Fruit fly (Drosophila melanogaster) whole organism, embryonic: Measurements from ENCODE around the gene CG6962.

ENCODE experiments used
- Atf6 ChIP-seq: fragments of 200-800 bp; sonication (Bioruptor generic); IDR thresholded peaks from 2 replicates; pipeline ENCODE4 v1.3.6; 2022; ENCODE audit warnings: missing biosample characterization, missing genetic modification characterization
- BtbVII ChIP-seq: fragments of 200-800 bp; sonication (Bioruptor generic); optimal IDR thresholded peaks from 3 replicates; lab custom pipeline; 2017; ENCODE audit warnings: missing biosample characterization, mild to moderate bottlenecking, missing genetic modification characterization
- CG10321 ChIP-seq: fragments of 200-800 bp; sonication (Bioruptor generic); IDR thresholded peaks from 2 replicates; pipeline ENCODE4 v1.3.6; 2022; ENCODE audit warnings: missing biosample characterization, missing genetic modification characterization
- CG12219 ChIP-seq: fragments of 200-800 bp; sonication (Bioruptor generic); optimal IDR thresholded peaks from 3 replicates; lab custom pipeline; 2018; ENCODE audit warnings: missing biosample characterization, mild to moderate bottlenecking, missing genetic modification characterization
- CG1233 ChIP-seq: fragments of 200-800 bp; sonication (Bioruptor generic); optimal IDR thresholded peaks from 4 replicates; lab custom pipeline; 2018; ENCODE audit warnings: missing biosample characterization, mild to moderate bottlenecking, missing genetic modification characterization
- CG12659 ChIP-seq: fragments of 200-800 bp; sonication (Bioruptor generic); optimal IDR thresholded peaks from 3 replicates; lab custom pipeline; 2017; ENCODE audit warnings: mild to moderate bottlenecking, missing biosample characterization, missing genetic modification reagents, missing genetic modification characterization
- CG13775 ChIP-seq: fragments of 200-800 bp; sonication (Bioruptor generic); optimal IDR thresholded peaks from 3 replicates; lab custom pipeline; 2017; ENCODE audit warnings: missing biosample characterization, mild to moderate bottlenecking, missing genetic modification characterization
- CG13894 ChIP-seq: fragments of 200-800 bp; sonication (Bioruptor generic); optimal IDR thresholded peaks from 3 replicates; lab custom pipeline; 2018; ENCODE audit warnings: missing biosample characterization, mild to moderate bottlenecking, missing genetic modification characterization, moderate library complexity
- CG14860 ChIP-seq: fragments of 200-800 bp; sonication (Bioruptor generic); IDR thresholded peaks from 3 replicates; pipeline ENCODE4 v1.3.6; 2022; ENCODE audit warnings: missing biosample characterization, missing genetic modification characterization; ENCODE audit not compliant: partially characterized antibody
- CG15073 ChIP-seq: fragments of 200-800 bp; sonication (Bioruptor generic); optimal IDR thresholded peaks from 2 replicates; lab custom pipeline; 2016; ENCODE audit warnings: missing biosample characterization, missing genetic modification characterization
- CG1602 ChIP-seq: fragments of 200-800 bp; sonication (Bioruptor generic); optimal IDR thresholded peaks from 3 replicates; lab custom pipeline; 2016; ENCODE audit warnings: missing biosample characterization, missing genetic modification characterization
- CG1647 ChIP-seq: fragments of 200-800 bp; sonication (Bioruptor generic); optimal IDR thresholded peaks from 3 replicates; lab custom pipeline; 2016; ENCODE audit warnings: missing biosample characterization, missing genetic modification characterization
- CG18262 ChIP-seq: fragments of 200-800 bp; optimal IDR thresholded peaks from 3 replicates; lab custom pipeline; 2019; ENCODE audit warnings: missing biosample characterization, mild to moderate bottlenecking, missing genetic modification characterization, moderate library complexity
- CG2889 ChIP-seq: fragments of 200-800 bp; sonication (Bioruptor generic); IDR thresholded peaks from 3 replicates; pipeline ENCODE4 v1.3.6; 2022; ENCODE audit warnings: missing biosample characterization, missing genetic modification characterization
- CG34376 ChIP-seq: fragments of 200-800 bp; sonication (Bioruptor generic); optimal IDR thresholded peaks from 2 replicates; lab custom pipeline; 2018; ENCODE audit warnings: missing biosample characterization, mild to moderate bottlenecking, missing genetic modification characterization
- CG4360 ChIP-seq: fragments of 200-800 bp; sonication (Bioruptor generic); IDR thresholded peaks from 2 replicates; pipeline ENCODE4 v1.3.6; 2022; ENCODE audit warnings: missing biosample characterization, missing genetic modification characterization
- CG4707 ChIP-seq: fragments of 200-800 bp; sonication (Bioruptor generic); optimal IDR thresholded peaks from 2 replicates; lab custom pipeline; 2018; ENCODE audit warnings: missing biosample characterization, mild to moderate bottlenecking, missing genetic modification characterization, moderate library complexity
- CG4730 ChIP-seq: fragments of 200-800 bp; sonication (Bioruptor generic); IDR thresholded peaks from 2 replicates; pipeline ENCODE4 v1.3.6; 2022; ENCODE audit warnings: missing biosample characterization, missing genetic modification characterization
- CG5953 ChIP-seq: fragments of 200-800 bp; sonication (Bioruptor generic); IDR thresholded peaks from 2 replicates; pipeline ENCODE4 v1.3.6; 2022; ENCODE audit warnings: missing biosample characterization, missing genetic modification characterization
- CG9932 ChIP-seq: fragments of 200-800 bp; sonication (Bioruptor generic); IDR thresholded peaks from 2 replicates; pipeline ENCODE4 v1.3.6; 2022; ENCODE audit warnings: missing biosample characterization, missing genetic modification characterization
- D19A ChIP-seq: fragments of 200-800 bp; optimal IDR thresholded peaks from 3 replicates; lab custom pipeline; 2019; ENCODE audit warnings: missing biosample characterization, mild to moderate bottlenecking, missing genetic modification characterization, moderate library complexity
- Drgx ChIP-seq: fragments of 200-800 bp; sonication (Bioruptor generic); IDR thresholded peaks from 2 replicates; pipeline ENCODE4 v1.3.6; 2022; ENCODE audit warnings: missing biosample characterization, missing genetic modification characterization
- E2f1 ChIP-seq: fragments of 200-800 bp; sonication (Bioruptor generic); IDR thresholded peaks from 2 replicates; pipeline ENCODE4 v1.3.6; 2022; ENCODE audit warnings: missing biosample characterization, missing genetic modification characterization
- Elba2 ChIP-seq: fragments of 200-800 bp; sonication (Bioruptor generic); optimal IDR thresholded peaks from 3 replicates; lab custom pipeline; 2016; ENCODE audit warnings: missing biosample characterization, missing genetic modification characterization
- Ets97D ChIP-seq: fragments of 200-800 bp; sonication (Bioruptor generic); optimal IDR thresholded peaks from 3 replicates; lab custom pipeline; 2016; ENCODE audit warnings: missing biosample characterization, missing genetic modification characterization
- Fer1 ChIP-seq: fragments of 200-800 bp; sonication (Bioruptor generic); optimal IDR thresholded peaks from 2 replicates; lab custom pipeline; 2017; ENCODE audit warnings: missing biosample characterization, mild to moderate bottlenecking, missing genetic modification characterization
- GATAe ChIP-seq: fragments of 200-800 bp; sonication (Bioruptor generic); conservative IDR thresholded peaks from 2 replicates; pipeline ENCODE4 v1.3.6; 2022; ENCODE audit warnings: missing biosample characterization, missing genetic modification characterization
- Hand ChIP-seq: fragments of 200-800 bp; sonication (Bioruptor generic); optimal IDR thresholded peaks from 2 replicates; lab custom pipeline; 2017; ENCODE audit warnings: mild to moderate bottlenecking, missing biosample characterization, missing genetic modification reagents, missing genetic modification characterization
- Hey ChIP-seq: fragments of 200-800 bp; sonication (Bioruptor generic); optimal IDR thresholded peaks from 3 replicates; lab custom pipeline; 2018; ENCODE audit warnings: missing biosample characterization, mild to moderate bottlenecking, missing genetic modification characterization
- Hmr ChIP-seq: fragments of 200-800 bp; sonication (Bioruptor generic); optimal IDR thresholded peaks from 3 replicates; lab custom pipeline; 2017; ENCODE audit warnings: mild to moderate bottlenecking, missing biosample characterization, missing genetic modification reagents, missing genetic modification characterization
- Med ChIP-seq: fragments of 200-800 bp; sonication (Bioruptor generic); peaks from one replicate; lab custom pipeline; 2016; ENCODE audit warnings: missing biosample characterization, missing genetic modification characterization, mild to moderate bottlenecking, inconsistent platforms, moderate library complexity
- Meics ChIP-seq: fragments of 200-800 bp; sonication (Bioruptor generic); optimal IDR thresholded peaks from 2 replicates; lab custom pipeline; 2017; ENCODE audit warnings: missing biosample characterization, mild to moderate bottlenecking, missing genetic modification characterization
- Mes4 ChIP-seq: fragments of 200-800 bp; sonication (Bioruptor generic); optimal IDR thresholded peaks from 2 replicates; lab custom pipeline; 2016; ENCODE audit warnings: missing biosample characterization, missing genetic modification characterization
- Nf-YA ChIP-seq: fragments of 200-800 bp; sonication (Bioruptor generic); IDR thresholded peaks from 2 replicates; pipeline ENCODE4 v1.3.6; 2022; ENCODE audit warnings: missing biosample characterization, missing genetic modification characterization
- Xrp1 ChIP-seq: fragments of 200-800 bp; sonication (Bioruptor generic); IDR thresholded peaks from 2 replicates; pipeline ENCODE4 v1.3.6; 2022; ENCODE audit warnings: missing biosample characterization, missing genetic modification characterization
- caup ChIP-seq: fragments of 200-800 bp; sonication (Bioruptor generic); optimal IDR thresholded peaks from 3 replicates; lab custom pipeline; 2017; ENCODE audit warnings: missing biosample characterization, mild to moderate bottlenecking, missing genetic modification characterization, moderate library complexity; ENCODE audit not compliant: severe bottlenecking
- cg ChIP-seq: fragments of 200-800 bp; sonication (Bioruptor generic); optimal IDR thresholded peaks from 3 replicates; lab custom pipeline; 2019; ENCODE audit warnings: missing biosample characterization, mild to moderate bottlenecking, missing genetic modification characterization, moderate library complexity
- crp ChIP-seq, 2 experiments: fragments of 200-800 bp; sonication (Bioruptor generic); optimal IDR thresholded peaks; 2 replicates in 1 of 2; 3 replicates in 1 of 2; lab custom pipeline; 2017; ENCODE audit warnings: missing biosample characterization in 2 of 2, missing genetic modification characterization in 2 of 2, mild to moderate bottlenecking in 1 of 2, moderate library complexity in 1 of 2
- dysf ChIP-seq: fragments of 200-800 bp; sonication (Bioruptor generic); IDR thresholded peaks from 3 replicates; pipeline ENCODE4 v1.3.6; 2022; ENCODE audit warnings: missing biosample characterization, missing genetic modification characterization
- gcm ChIP-seq: fragments of 200-800 bp; sonication (Bioruptor generic); optimal IDR thresholded peaks from 2 replicates; lab custom pipeline; 2019; ENCODE audit warnings: missing biosample characterization, mild to moderate bottlenecking, missing genetic modification characterization, moderate library complexity
- oc ChIP-seq: fragments of 200-800 bp; sonication (Bioruptor generic); optimal IDR thresholded peaks from 2 replicates; lab custom pipeline; 2018; ENCODE audit warnings: missing biosample characterization, mild to moderate bottlenecking, missing genetic modification characterization, moderate library complexity
- onecut ChIP-seq: fragments of 200-800 bp; sonication (Bioruptor generic); IDR thresholded peaks from 2 replicates; pipeline ENCODE4 v1.3.6; 2022; ENCODE audit warnings: missing biosample characterization, missing genetic modification characterization
- rib ChIP-seq: fragments of 200-800 bp; sonication (Bioruptor generic); IDR thresholded peaks from 2 replicates; pipeline ENCODE4 v1.3.6; 2022; ENCODE audit warnings: missing biosample characterization, missing genetic modification characterization
- schlank ChIP-seq: fragments of 200-800 bp; sonication (Bioruptor generic); optimal IDR thresholded peaks from 2 replicates; lab custom pipeline; 2018; ENCODE audit warnings: missing biosample characterization, mild to moderate bottlenecking, missing genetic modification characterization
- scrt ChIP-seq: fragments of 200-800 bp; sonication (Bioruptor generic); optimal IDR thresholded peaks from 2 replicates; lab custom pipeline; 2018; ENCODE audit warnings: missing biosample characterization, mild to moderate bottlenecking, missing genetic modification characterization, moderate library complexity
- trem ChIP-seq: fragments of 200-800 bp; optimal IDR thresholded peaks from 3 replicates; lab custom pipeline; 2019; ENCODE audit warnings: missing biosample characterization, mild to moderate bottlenecking, missing genetic modification characterization, moderate library complexity
- z ChIP-seq: fragments of 200-800 bp; sonication (Bioruptor generic); IDR thresholded peaks from 3 replicates; pipeline ENCODE4 v1.3.6; 2022; ENCODE audit warnings: missing biosample characterization, missing genetic modification characterization
- zfh1 ChIP-seq: fragments of 200-800 bp; sonication (Bioruptor generic); IDR thresholded peaks from 3 replicates; pipeline ENCODE4 v1.3.6; 2022; ENCODE audit warnings: missing biosample characterization, missing genetic modification characterization

CG6962 gene

DNA sequence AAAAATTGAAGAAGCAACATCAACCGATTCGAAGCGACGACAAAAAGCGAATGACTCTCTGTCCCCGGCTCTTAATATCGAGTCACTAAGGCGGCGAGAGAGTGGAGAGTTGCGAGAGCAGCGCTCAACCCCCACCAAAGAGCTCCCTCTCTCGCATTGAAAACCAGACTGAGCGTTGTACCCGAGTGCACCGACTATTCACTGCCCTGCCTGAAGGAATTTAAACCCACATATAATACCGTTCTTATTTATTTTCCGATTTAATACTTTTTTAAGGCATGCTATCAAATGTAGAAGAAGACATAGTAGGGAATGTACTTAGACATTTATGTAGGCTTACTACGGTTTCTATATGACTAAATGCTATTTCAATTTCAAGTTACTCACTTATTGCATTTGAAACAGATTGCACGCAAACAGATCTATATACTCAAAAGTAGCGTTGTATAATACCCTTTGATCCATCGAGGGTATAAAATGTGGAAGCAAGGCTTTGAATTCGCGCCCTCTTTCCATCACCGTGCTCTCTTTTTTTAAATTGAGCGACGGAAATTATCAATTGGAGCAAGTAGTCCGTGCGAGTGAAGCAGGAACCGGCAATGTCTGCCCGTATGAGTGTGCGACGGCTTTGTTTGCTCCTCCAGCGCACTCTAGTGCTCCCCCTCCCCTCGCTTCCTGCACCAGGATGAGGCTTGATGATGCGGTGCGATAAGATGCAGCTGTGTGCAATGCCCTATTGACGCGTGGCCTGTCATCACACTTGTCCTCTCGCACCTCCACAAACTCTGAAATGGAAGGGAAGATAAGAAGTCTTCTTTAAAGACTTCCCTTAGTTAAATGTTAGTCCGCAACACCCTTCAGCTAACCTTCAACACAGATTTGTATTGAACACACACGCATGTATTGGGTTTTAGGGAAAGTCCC, 5.0 kb upstream of the CG6962 start, which contains the start of gene mthl5 (continued):
- TF ChIP-seq CG1233 (peak; percentile 70), CG1602 (GFP tag; lab: Kevin White, UChicago) (peak; percentile 82), BtbVII (GFP tag; lab: Kevin White, UChicago) (peak; percentile 60), Hand (GFP tag; lab: Kevin White, UChicago) (peak; percentile 21), Drgx (GFP tag; lab: Robert Waterston, UW) (peak; percentile 71), CG4360 (GFP tag; lab: Robert Waterston, UW) (0 out of 2 replicates have a peak, but pooled peaks have one; percentile 17), Nf-YA (GFP tag; lab: Robert Waterston, UW) (peak; percentile 58), E2f1 (peak; percentile 68), oc (tag; lab: Kevin White, UChicago) (peak; percentile 62), CG1647 (GFP tag; lab: Kevin White, UChicago) (peak; percentile 67), onecut (GFP tag; lab: Robert Waterston, UW) (peak; percentile 73), dysf (peak; percentile 78), zfh1 (GFP tag; lab: Robert Waterston, UW) (peak; percentile 77), CG9932 (GFP tag; lab: Robert Waterston, UW) (peak; percentile 61), CG4730 (GFP tag; lab: Robert Waterston, UW) (peak; percentile 58), cg (GFP tag; lab: Kevin White, UChicago) (peak; percentile 9), Mes4 (GFP tag; lab: Kevin White, UChicago) (peak; percentile 80), caup (GFP tag; lab: Kevin White, UChicago) (peak; percentile 70), Atf6 (GFP tag; lab: Robert Waterston, UW) (peak; percentile 72), CG34376 (GFP tag; lab: Kevin White, UChicago) (no peak), CG12219 (GFP tag; lab: Kevin White, UChicago) (peak; percentile 75), z (GFP tag; lab: Robert Waterston, UW) (peak; percentile 66; the same call in 2 of the 3 replicates), CG15073 (GFP tag; lab: Kevin White, UChicago) (peak; percentile 35), CG5953 (GFP tag; lab: Robert Waterston, UW) (no peak; the same call in 1 of the 2 replicates), CG14860 (GFP tag; lab: Robert Waterston, UW) (no peak), Ets97D (GFP tag; lab: Kevin White, UChicago) (peak; percentile 31), CG18262 (peak; percentile 88), D19A (tag; lab: Kevin White, UChicago) (peak; percentile 100), trem (tag; lab: Kevin White, UChicago) (peak; percentile 66), Med (peak; percentile 96), GATAe (0 out of 2 replicates have a peak, but pooled peaks have one; percentile 14), crp (GFP tag; optimal IDR thresholded peaks at IDR 0.05; lab: Kevin White, UChicago) (peak in 1 of 2 experiments; percentile 36), Hmr (GFP tag; lab: Kevin White, UChicago) (peak; percentile 81), CG13894 (peak; percentile 7), schlank (peak; percentile 0), CG10321 (no peak), gcm (GFP tag; lab: Kevin White, UChicago) (peak; percentile 79), Elba2 (GFP tag; lab: Kevin White, UChicago) (no peak), Hey (tag; lab: Kevin White, UChicago) (no peak), scrt (GFP tag; lab: Kevin White, UChicago) (peak; percentile 52), CG12659 (GFP tag; lab: Kevin White, UChicago) (peak; percentile 73), CG13775 (GFP tag; lab: Kevin White, UChicago) (peak; percentile 76), rib (no peak), Xrp1 (GFP tag; lab: Robert Waterston, UW) (peak; percentile 84), CG2889 (GFP tag; lab: Robert Waterston, UW) (no peak), Fer1 (GFP tag; lab: Kevin White, UChicago) (no peak), CG4707 (GFP tag; lab: Kevin White, UChicago) (peak; percentile 55), Meics (GFP tag; lab: Kevin White, UChicago) (peak; percentile 80)
